Fruit fly (Drosophila melanogaster) whole organism: ENCODE results near the gene Pdss2.

ENCODE experiments used
- pan ChIP-seq: fragments of >200 bp; optimal IDR thresholded peaks from 2 replicates; lab custom pipeline; 2017
- psq ChIP-seq: fragments of >200 bp; optimal IDR thresholded peaks from 2 replicates; lab custom pipeline; 2017

DNA sequence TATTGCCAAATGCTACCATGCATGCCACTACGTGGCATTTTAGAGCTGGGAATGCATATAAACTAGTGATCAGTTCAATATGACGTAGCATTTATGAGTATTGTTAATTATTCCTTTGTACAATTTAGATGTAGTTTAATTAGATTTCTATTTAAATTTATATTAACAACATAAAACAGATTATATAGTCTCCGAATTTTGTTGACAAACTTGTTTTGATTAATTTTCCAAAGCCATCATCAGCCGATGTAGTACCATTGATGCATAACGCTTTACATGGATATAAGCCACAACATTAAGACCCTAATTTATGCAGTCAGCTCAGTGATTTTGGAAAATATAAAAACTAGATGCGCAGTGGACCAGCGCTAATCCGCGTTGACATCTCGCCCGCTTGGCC is 45.2 kb upstream of the Pdss2 start:
- TF ChIP-seq pan (lab: Kevin White, UChicago) (no peak), psq (lab: Kevin White, UChicago) (no peak)
